Worm (Caenorhabditis elegans) whole organism, L3 larva: ENCODE measurements around the gene smi-1.
A peak's percentile ranks its signal among the peaks of the same experiment; 100 is the strongest.

Source experiments
- R02D3.7 ChIP-seq: fragments of 150-350 bp; optimal IDR thresholded peaks from 2 replicates; lab custom pipeline; 2014; ENCODE audit warnings: missing biosample characterization, missing genetic modification characterization
- aly-2 ChIP-seq: fragments of 150-350 bp; optimal IDR thresholded peaks from 2 replicates; lab custom pipeline; 2014; ENCODE audit warnings: missing biosample characterization, missing genetic modification characterization
- ceh-28 ChIP-seq: fragments of 150-350 bp; optimal IDR thresholded peaks from 2 replicates; lab custom pipeline; 2014; ENCODE audit warnings: missing biosample characterization, missing genetic modification reagents, missing genetic modification characterization
- ceh-82 ChIP-seq: fragments of 150-350 bp; optimal IDR thresholded peaks from 2 replicates; lab custom pipeline; 2014; ENCODE audit warnings: missing biosample characterization, missing genetic modification characterization
- egl-27 ChIP-seq: sonication (generic microtip); optimal IDR thresholded peaks from 4 replicates; lab custom pipeline; 2017; ENCODE audit warnings: missing biosample characterization, missing genetic modification reagents, missing genetic modification characterization
- egl-5 ChIP-seq: fragments of 150-350 bp; optimal IDR thresholded peaks from 2 replicates; lab custom pipeline; 2017; ENCODE audit warnings: missing biosample characterization, missing genetic modification reagents, missing genetic modification characterization, inconsistent platforms
- elt-1 ChIP-seq: fragments of 150-350 bp; optimal IDR thresholded peaks from 2 replicates; lab custom pipeline; 2014; ENCODE audit warnings: missing biosample characterization, missing genetic modification characterization
- elt-2 ChIP-seq: sonication (generic microtip); optimal IDR thresholded peaks from 2 replicates; lab custom pipeline; 2016; ENCODE audit warnings: missing genetic modification reagents, mild to moderate bottlenecking, missing genetic modification characterization, missing compliant biosample characterization
- fkh-2 ChIP-seq: fragments of 150-350 bp; optimal IDR thresholded peaks from 2 replicates; lab custom pipeline; 2014; ENCODE audit warnings: missing biosample characterization, missing genetic modification reagents, missing genetic modification characterization
- fos-1 ChIP-seq: fragments of 150-350 bp; optimal IDR thresholded peaks from 2 replicates; lab custom pipeline; 2014; ENCODE audit warnings: missing biosample characterization, missing genetic modification characterization
- hmg-11 ChIP-seq: sonication (generic microtip); optimal IDR thresholded peaks from 2 replicates; lab custom pipeline; 2016; ENCODE audit warnings: missing genetic modification characterization, missing compliant biosample characterization
- jun-1 ChIP-seq: fragments of 150-350 bp; optimal IDR thresholded peaks from 2 replicates; lab custom pipeline; 2014; ENCODE audit warnings: missing biosample characterization, missing genetic modification reagents, missing genetic modification characterization
- lin-15B ChIP-seq: fragments of 150-350 bp; optimal IDR thresholded peaks from 2 replicates; lab custom pipeline; 2014; ENCODE audit warnings: missing biosample characterization, missing genetic modification characterization
- lin-39 ChIP-seq: fragments of 150-350 bp; optimal IDR thresholded peaks from 2 replicates; lab custom pipeline; 2018; ENCODE audit warnings: missing biosample characterization, missing genetic modification reagents, missing genetic modification characterization
- lsy-12 ChIP-seq: sonication (generic microtip); optimal IDR thresholded peaks from 2 replicates; lab custom pipeline; 2016; ENCODE audit warnings: mild to moderate bottlenecking, missing genetic modification characterization, missing compliant biosample characterization
- mdl-1 ChIP-seq: fragments of 150-350 bp; optimal IDR thresholded peaks from 2 replicates; lab custom pipeline; 2014; ENCODE audit warnings: missing biosample characterization, missing genetic modification characterization
- mml-1 ChIP-seq: fragments of 150-350 bp; sonication (generic microtip); optimal IDR thresholded peaks from 3 replicates; lab custom pipeline; 2014; ENCODE audit warnings: missing biosample characterization, missing genetic modification characterization
- nhr-11 ChIP-seq: fragments of 150-350 bp; optimal IDR thresholded peaks from 2 replicates; lab custom pipeline; 2014; ENCODE audit warnings: missing biosample characterization, missing genetic modification characterization
- nhr-12 ChIP-seq: fragments of 150-350 bp; optimal IDR thresholded peaks from 2 replicates; lab custom pipeline; 2014; ENCODE audit warnings: missing biosample characterization, missing genetic modification characterization
- nhr-23 ChIP-seq: fragments of 150-350 bp; optimal IDR thresholded peaks from 2 replicates; lab custom pipeline; 2014; ENCODE audit warnings: missing biosample characterization, missing genetic modification reagents, missing genetic modification characterization
- nhr-237 ChIP-seq: fragments of 150-350 bp; optimal IDR thresholded peaks from 2 replicates; lab custom pipeline; 2014; ENCODE audit warnings: missing biosample characterization, missing genetic modification characterization
- nhr-25 ChIP-seq: sonication (generic microtip); optimal IDR thresholded peaks from 2 replicates; lab custom pipeline; 2017; ENCODE audit warnings: missing biosample characterization, missing genetic modification characterization
- nhr-28 ChIP-seq: fragments of 150-350 bp; optimal IDR thresholded peaks from 2 replicates; lab custom pipeline; 2014; ENCODE audit warnings: missing biosample characterization, missing genetic modification characterization
- nhr-43 ChIP-seq: sonication (generic microtip); optimal IDR thresholded peaks from 2 replicates; lab custom pipeline; 2016; ENCODE audit warnings: mild to moderate bottlenecking, missing genetic modification characterization, missing compliant biosample characterization; ENCODE audit not compliant: poor library complexity, severe bottlenecking
- nhr-67 ChIP-seq: fragments of 150-350 bp; optimal IDR thresholded peaks from 2 replicates; lab custom pipeline; 2014; ENCODE audit warnings: missing biosample characterization, missing genetic modification characterization
- nhr-76 ChIP-seq: fragments of 150-350 bp; sonication (generic microtip); optimal IDR thresholded peaks from 5 replicates; lab custom pipeline; 2014; ENCODE audit warnings: missing biosample characterization, missing genetic modification characterization
- nhr-77 ChIP-seq: fragments of 150-350 bp; optimal IDR thresholded peaks from 2 replicates; lab custom pipeline; 2014; ENCODE audit warnings: missing biosample characterization, missing genetic modification characterization
- pha-4 ChIP-seq: fragments of 150-350 bp; optimal IDR thresholded peaks from 2 replicates; lab custom pipeline; 2014; ENCODE audit warnings: missing biosample characterization, missing genetic modification reagents, missing genetic modification characterization
- pqm-1 ChIP-seq: fragments of 150-350 bp; optimal IDR thresholded peaks from 2 replicates; lab custom pipeline; 2017; ENCODE audit warnings: missing biosample characterization, missing genetic modification characterization, inconsistent platforms
- sea-2 ChIP-seq: fragments of 150-350 bp; sonication (generic microtip); optimal IDR thresholded peaks from 4 replicates; lab custom pipeline; 2014; ENCODE audit warnings: missing biosample characterization, missing genetic modification reagents, missing genetic modification characterization
- skn-1 ChIP-seq: fragments of 150-350 bp; optimal IDR thresholded peaks from 2 replicates; lab custom pipeline; 2014; ENCODE audit warnings: missing biosample characterization, missing genetic modification characterization
- snpc-4 ChIP-seq: fragments of 150-350 bp; optimal IDR thresholded peaks from 2 replicates; lab custom pipeline; 2014; ENCODE audit warnings: missing biosample characterization, missing genetic modification characterization
- tbx-2 ChIP-seq: sonication (generic microtip); optimal IDR thresholded peaks from 2 replicates; lab custom pipeline; 2016; ENCODE audit warnings: mild to moderate bottlenecking, missing genetic modification characterization, missing compliant biosample characterization
- unc-39 ChIP-seq: sonication (generic microtip); optimal IDR thresholded peaks from 4 replicates; lab custom pipeline; 2017; ENCODE audit warnings: missing biosample characterization, missing genetic modification characterization
- unc-62 ChIP-seq: fragments of 150-350 bp; sonication (generic microtip); optimal IDR thresholded peaks from 4 replicates; lab custom pipeline; 2014; ENCODE audit warnings: missing biosample characterization, missing genetic modification reagents, missing genetic modification characterization
- zag-1 ChIP-seq: fragments of 150-350 bp; optimal IDR thresholded peaks from 2 replicates; lab custom pipeline; 2014; ENCODE audit warnings: missing biosample characterization, missing genetic modification characterization
- ztf-11 ChIP-seq: fragments of 150-350 bp; optimal IDR thresholded peaks from 2 replicates; lab custom pipeline; 2014; ENCODE audit warnings: missing biosample characterization, missing genetic modification characterization
- ztf-4 ChIP-seq: fragments of 150-350 bp; optimal IDR thresholded peaks from 2 replicates; lab custom pipeline; 2014; ENCODE audit warnings: missing biosample characterization, missing genetic modification characterization

Gene smi-1

DNA sequence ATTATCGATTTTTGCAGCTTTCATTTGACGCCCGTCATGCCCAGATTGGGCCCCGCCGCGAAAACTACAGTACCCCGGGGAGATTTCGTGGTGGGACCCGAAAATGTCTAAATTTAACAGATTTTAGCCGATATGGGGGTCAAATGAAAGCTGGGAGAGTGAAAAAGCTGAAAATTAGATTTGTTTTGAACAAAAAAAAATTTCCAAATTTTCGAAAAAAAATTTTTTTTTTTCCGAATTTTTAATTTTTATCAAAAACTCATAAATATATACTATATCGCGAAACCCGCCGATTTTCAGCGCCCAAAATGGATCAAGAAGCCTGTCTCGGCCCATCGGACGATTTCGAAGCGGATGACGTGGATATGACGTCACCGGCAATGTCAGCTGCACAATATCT is at the start of gene smi-1:
Gene smi-1 (plus strand): TSS at position 301 of the 400 bp plus-strand sequence.
- TF ChIP-seq unc-62 (GFP tag; lab: Kevin White, UChicago) = no peak
- TF ChIP-seq ztf-11 (tag; lab: Kevin White, UChicago) = no peak
- TF ChIP-seq nhr-23 = no peak
- no peak for TF ChIP-seq skn-1 (tag; lab: Kevin White, UChicago)
- TF ChIP-seq nhr-67 = no peak
- TF ChIP-seq fkh-2 (tag; lab: Kevin White, UChicago) = no peak
- no peak for TF ChIP-seq hmg-11 (tag; lab: Kevin White, UChicago)
- TF ChIP-seq nhr-12 = no peak
- TF ChIP-seq aly-2 (tag; lab: Kevin White, UChicago) = no peak
- TF ChIP-seq nhr-237 (tag; lab: Kevin White, UChicago) = no peak
- no peak for TF ChIP-seq elt-2 (tag; lab: Kevin White, UChicago)
- TF ChIP-seq lsy-12 (tag; lab: Kevin White, UChicago) = no peak
- TF ChIP-seq elt-1 (tag; lab: Kevin White, UChicago) = no peak
- no peak for TF ChIP-seq mml-1 (tag; lab: Kevin White, UChicago)

DNA sequence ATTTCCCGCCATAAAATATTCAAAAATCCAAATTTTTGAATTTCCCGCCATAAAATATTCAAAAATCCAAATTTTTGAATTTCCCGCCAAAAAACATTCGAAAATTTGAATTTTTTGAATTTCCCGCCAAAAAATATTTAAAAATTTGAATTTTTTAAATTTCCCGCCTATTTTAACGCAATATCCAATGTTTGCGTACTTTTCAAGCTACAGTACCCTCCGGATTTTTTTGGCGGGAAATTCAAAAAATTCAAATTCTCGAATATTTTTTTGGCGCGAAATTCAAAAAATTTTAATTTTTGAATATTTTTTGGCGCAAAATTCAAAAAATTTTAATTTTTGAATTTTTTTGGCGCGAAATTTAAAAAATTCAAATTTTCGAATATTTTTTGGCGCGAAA is 47.1 kb upstream of the smi-1 start:
- TF ChIP-seq pha-4 (tag; lab: Kevin White, UChicago) (no peak), nhr-67 (no peak), sea-2 (GFP tag; lab: Kevin White, UChicago) (no peak), unc-39 (tag; lab: Kevin White, UChicago) (no peak), R02D3.7 (no peak), fkh-2 (tag; lab: Kevin White, UChicago) (no peak)

ce11 chrIII:1832453-1832852 is 45.7 kb upstream of the smi-1 start:
- TF ChIP-seq jun-1 = no peak
- no peak for TF ChIP-seq zag-1
- TF ChIP-seq ztf-11 (tag; lab: Kevin White, UChicago) = no peak
- TF ChIP-seq nhr-43 (tag; lab: Kevin White, UChicago) = no peak
- no peak for TF ChIP-seq lin-15B
- no peak for TF ChIP-seq lin-39 (tag; lab: Kevin White, UChicago)
- TF ChIP-seq fos-1 (tag; lab: Kevin White, UChicago) = no peak
- TF ChIP-seq ztf-4 (tag; lab: Kevin White, UChicago) = no peak
- TF ChIP-seq egl-27 = no peak
- TF ChIP-seq snpc-4 (tag; lab: Kevin White, UChicago) = no peak
- no peak for TF ChIP-seq ceh-82 (tag; lab: Kevin White, UChicago)
- no peak for TF ChIP-seq egl-5 (tag; lab: Kevin White, UChicago)

DNA sequence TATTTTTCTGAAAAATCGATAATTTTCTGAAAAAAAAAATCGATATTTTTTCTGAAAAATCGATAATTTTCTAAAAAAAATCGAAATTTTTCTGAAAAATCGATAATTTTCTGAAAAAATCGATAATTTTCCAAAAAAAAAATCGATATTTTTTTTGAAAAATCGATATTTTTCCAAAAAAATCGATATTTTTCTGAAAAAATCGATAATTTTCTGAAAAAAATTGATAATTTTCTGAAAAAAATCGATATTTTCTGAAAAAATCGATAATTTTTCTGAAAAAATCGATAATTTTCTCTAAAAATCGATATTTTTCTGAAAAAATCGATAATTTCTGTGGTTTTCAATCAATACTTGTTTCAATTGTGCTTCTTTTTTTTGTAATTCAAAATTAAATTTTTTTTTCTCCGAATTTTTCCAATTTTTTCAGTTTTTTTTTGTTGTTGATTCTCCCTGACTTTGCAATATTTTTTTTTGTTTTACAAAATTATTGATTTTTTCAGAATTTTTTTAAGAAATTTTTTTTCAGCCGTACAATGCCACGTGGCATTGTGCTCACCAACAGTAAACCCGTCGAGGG is 44.1 kb upstream of the smi-1 start, which contains the start of gene rexd-1:
Gene rexd-1 (plus strand): TSS at position 530 of the 580 bp plus-strand sequence.
- TF ChIP-seq nhr-77 (tag; lab: Kevin White, UChicago) (no peak), jun-1 (no peak), mml-1 (tag; lab: Kevin White, UChicago) (no peak), egl-5 (tag; lab: Kevin White, UChicago) (no peak), tbx-2 (tag; lab: Kevin White, UChicago) (no peak), pqm-1 (tag; lab: Kevin White, UChicago) (peak; percentile 4), ceh-28 (tag; lab: Kevin White, UChicago) (peak; percentile 98)
- TF ChIP-seq, all 47 proteins: peak for 2

- no peak for TF ChIP-seq nhr-43 (tag; lab: Kevin White, UChicago)
- TF ChIP-seq fkh-2 (tag; lab: Kevin White, UChicago) = no peak
- no peak for TF ChIP-seq nhr-28 (tag; lab: Kevin White, UChicago)
- no peak for TF ChIP-seq R02D3.7
- no peak for TF ChIP-seq snpc-4 (tag; lab: Kevin White, UChicago)
- TF ChIP-seq nhr-11 (tag; lab: Kevin White, UChicago) = no peak
- TF ChIP-seq mdl-1 (tag; lab: Kevin White, UChicago) = no peak
- no peak for TF ChIP-seq jun-1
- no peak for TF ChIP-seq ceh-82 (tag; lab: Kevin White, UChicago)
- no peak for TF ChIP-seq lin-39 (tag; lab: Kevin White, UChicago)
- no peak for TF ChIP-seq nhr-76
- no peak for TF ChIP-seq lsy-12 (tag; lab: Kevin White, UChicago)
- TF ChIP-seq aly-2 (tag; lab: Kevin White, UChicago) = no peak
- no peak for TF ChIP-seq sea-2 (GFP tag; lab: Kevin White, UChicago)
- TF ChIP-seq nhr-25 (tag; lab: Kevin White, UChicago) = no peak
- no peak for TF ChIP-seq egl-27
- TF ChIP-seq nhr-23 = no peak
- no peak for TF ChIP-seq nhr-237 (tag; lab: Kevin White, UChicago)
- TF ChIP-seq ztf-4 (tag; lab: Kevin White, UChicago) = no peak
- TF ChIP-seq fos-1 (tag; lab: Kevin White, UChicago) = no peak
- TF ChIP-seq, all 47 proteins: peak for 0
Measured at ce11 chrIII:1848747-1849146, 29.4 kb upstream of the smi-1 start, which contains the start of gene pqn-82. pqn-82 (plus strand) TSS chrIII:1849047.
